Worm (Caenorhabditis elegans): Measurements from ENCODE around the gene F56D5.3.

The F56D5.3 gene

DNA sequence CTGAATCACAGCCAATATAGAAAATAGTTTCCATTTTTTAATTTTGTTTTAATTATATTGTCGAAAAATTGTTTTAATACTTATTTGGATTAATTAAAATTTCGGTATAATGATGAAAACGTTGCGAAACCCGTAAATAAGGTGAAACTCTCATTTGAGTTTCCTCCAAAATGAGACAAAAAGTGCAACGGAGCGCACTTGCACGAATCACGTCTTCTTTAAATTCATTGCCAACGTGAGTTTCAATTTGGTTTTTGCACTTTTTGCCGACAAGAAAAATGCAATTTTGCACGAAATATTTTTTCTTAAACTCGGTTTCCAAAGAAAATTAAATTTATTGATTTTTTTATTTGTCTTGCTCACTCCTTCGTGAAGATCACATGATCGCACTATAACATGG, 11.3 kb upstream of the F56D5.3 start, which contains the start of gene daf-15:
Gene daf-15, plus strand, starts transcription at position 171 of the 400 bp plus-strand sequence.
- peak; percentile 51 for TF ChIP-seq unc-42 (tag; optimal IDR thresholded peaks at IDR 0.05)
- peak; percentile 62 for TF ChIP-seq hlh-30 (tag; optimal IDR thresholded peaks at IDR 0.05; ENCODE audit: insufficient read depth)
- TF ChIP-seq gmeb-2 (tag; optimal IDR thresholded peaks at IDR 0.05), result no peak
- TF ChIP-seq ceh-48 (tag; optimal IDR thresholded peaks at IDR 0.05), result no peak
- peak; percentile 13 for TF ChIP-seq nfya-1 (tag; optimal IDR thresholded peaks at IDR 0.05)

ce11 chrIV:9396118-9396517, 1.3 kb upstream of the F56D5.3 start, which contains the start of gene col-121:
Gene col-121, minus strand, starts transcription at chrIV:9396218.
- TF ChIP-seq ttx-3 (tag; optimal IDR thresholded peaks at IDR 0.05) (no peak), ceh-30 (tag; optimal IDR thresholded peaks at IDR 0.05) (no peak), syd-9 (tag; optimal IDR thresholded peaks at IDR 0.05) (no peak), eyg-1 (tag; optimal IDR thresholded peaks at IDR 0.05) (no peak)

DNA sequence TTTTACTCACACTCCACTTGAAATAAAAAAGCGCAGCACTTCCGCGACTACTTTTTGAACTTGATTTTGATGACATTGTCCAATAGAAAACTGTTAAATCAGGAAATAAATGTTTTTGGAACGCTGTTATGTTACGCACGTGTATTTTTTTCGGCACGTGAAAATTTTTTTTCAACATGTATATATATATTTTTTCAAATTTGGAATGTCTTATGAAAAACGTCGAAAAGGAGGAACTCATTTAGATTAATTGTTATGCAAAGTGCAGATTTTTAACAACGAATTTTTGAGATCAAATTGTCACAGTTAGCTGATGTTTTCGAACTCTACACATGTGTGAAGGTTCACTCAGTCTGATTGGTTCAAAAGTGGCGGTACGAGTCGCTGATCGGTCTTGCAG, 1.1 kb downstream of the F56D5.3 start, which contains the start of gene F56D5.2:
Gene F56D5.2, minus strand, starts transcription at position 101 of the 400 bp plus-strand sequence.
- no peak for TF ChIP-seq madf-2 (tag; optimal IDR thresholded peaks at IDR 0.05)
- TF ChIP-seq ceh-22 (tag; optimal IDR thresholded peaks at IDR 0.05), result no peak
- no peak for TF ChIP-seq lin-11 (tag; optimal IDR thresholded peaks at IDR 0.05)
- no peak for TF ChIP-seq pag-3 (tag; optimal IDR thresholded peaks at IDR 0.05; ENCODE audit: borderline replicate concordance)
- no peak for TF ChIP-seq che-1 (tag; optimal IDR thresholded peaks at IDR 0.05)
- TF ChIP-seq ceh-48 (tag; optimal IDR thresholded peaks at IDR 0.05), result no peak
- no peak for TF ChIP-seq pros-1 (tag; optimal IDR thresholded peaks at IDR 0.05)
- no peak for TF ChIP-seq sox-2 (GFP tag; IDR thresholded peaks at IDR 0.05)
- TF ChIP-seq C38D4.7 (GFP tag; optimal IDR thresholded peaks at IDR 0.05), result no peak
- no peak for TF ChIP-seq unc-86 (tag; optimal IDR thresholded peaks at IDR 0.05)
- no peak for TF ChIP-seq sox-4 (tag; optimal IDR thresholded peaks at IDR 0.05)

- TF ChIP-seq dve-1 (tag; optimal IDR thresholded peaks at IDR 0.05) (no peak), nhr-11 (tag; optimal IDR thresholded peaks at IDR 0.05) (no peak), lin-11 (tag; optimal IDR thresholded peaks at IDR 0.05) (no peak), pha-4 (tag; optimal IDR thresholded peaks at IDR 0.05) (no peak), ceh-19 (GFP tag; optimal IDR thresholded peaks at IDR 0.05) (no peak), sdc-2 (tag; optimal IDR thresholded peaks at IDR 0.05) (no peak), unc-42 (tag; optimal IDR thresholded peaks at IDR 0.05) (no peak), ets-4 (tag; optimal IDR thresholded peaks at IDR 0.05) (no peak), ceh-6 (GFP tag; optimal IDR thresholded peaks at IDR 0.05) (no peak), dmd-4 (tag; optimal IDR thresholded peaks at IDR 0.05; ENCODE audit: borderline replicate concordance) (no peak), rnt-1 (tag; optimal IDR thresholded peaks at IDR 0.05) (no peak), pag-3 (tag; optimal IDR thresholded peaks at IDR 0.05; ENCODE audit: borderline replicate concordance) (no peak), Y22D7AL.16 (tag; optimal IDR thresholded peaks at IDR 0.05) (no peak), fkh-10 (GFP tag; optimal IDR thresholded peaks at IDR 0.05) (no peak), ceh-18 (tag; optimal IDR thresholded peaks at IDR 0.05) (no peak), hlh-13 (GFP tag; optimal IDR thresholded peaks at IDR 0.05) (no peak), hlh-6 (tag; optimal IDR thresholded peaks at IDR 0.05) (no peak), nhr-232 (tag; optimal IDR thresholded peaks at IDR 0.05) (no peak)
These were observed 4.3 kb downstream of the F56D5.3 start, which contains the start of gene F56D5.6 for ce11 chrIV:9401715-9402114. Gene F56D5.6, plus strand, starts transcription at chrIV:9401922.

ce11 chrIV:9403761-9404420, 6.5 kb downstream of the F56D5.3 start:
- TF ChIP-seq ceh-48 (tag; optimal IDR thresholded peaks at IDR 0.05) (peak; percentile 36), unc-86 (tag; optimal IDR thresholded peaks at IDR 0.05) (no peak)

Data from whole organism, late embryonic.